Worm (Caenorhabditis elegans) whole organism, L1 larva: ENCODE results near the gene C17H12.2.

Source experiments
- C34B4.2 ChIP-seq: sonication (generic microtip); optimal IDR thresholded peaks from 2 replicates; lab custom pipeline; 2017; ENCODE audit warnings: mild to moderate bottlenecking, missing genetic modification characterization, missing compliant biosample characterization
- F16B12.6 ChIP-seq: fragments of 150-350 bp; optimal IDR thresholded peaks from 2 replicates; lab custom pipeline; 2014; ENCODE audit warnings: missing biosample characterization, missing genetic modification characterization
- Y116A8C.19 ChIP-seq: sonication (generic microtip); optimal IDR thresholded peaks from 2 replicates; lab custom pipeline; 2016; ENCODE audit warnings: missing compliant biosample characterization, missing genetic modification characterization, borderline replicate concordance
- aha-1 ChIP-seq: fragments of 150-350 bp; optimal IDR thresholded peaks from 2 replicates; lab custom pipeline; 2014; ENCODE audit warnings: missing biosample characterization, missing genetic modification characterization
- alr-1 ChIP-seq: fragments of 200-800 bp; sonication (Bioruptor generic); optimal IDR thresholded peaks from 2 replicates; lab custom pipeline; 2018; ENCODE audit warnings: borderline replicate concordance, mild to moderate bottlenecking, missing genetic modification characterization, missing compliant biosample characterization
- aly-2 ChIP-seq: fragments of 150-350 bp; optimal IDR thresholded peaks from 2 replicates; lab custom pipeline; 2014; ENCODE audit warnings: missing biosample characterization, missing genetic modification characterization
- ceh-63 ChIP-seq: fragments of 200-800 bp; sonication (Bioruptor generic); optimal IDR thresholded peaks from 2 replicates; lab custom pipeline; 2018; ENCODE audit warnings: mild to moderate bottlenecking, missing genetic modification characterization, missing compliant biosample characterization
- ceh-90 ChIP-seq: sonication (generic microtip); optimal IDR thresholded peaks from 2 replicates; lab custom pipeline; 2016; ENCODE audit warnings: missing genetic modification characterization, missing compliant biosample characterization
- ces-1 ChIP-seq: fragments of 150-350 bp; optimal IDR thresholded peaks from 2 replicates; lab custom pipeline; 2014; ENCODE audit warnings: missing biosample characterization, missing genetic modification reagents, missing genetic modification characterization
- dpl-1 ChIP-seq, 3 experiments: fragments of 150-350 bp in 2 of 3; sonication (generic microtip) in 1 of 3; optimal IDR thresholded peaks; 2 replicates each; lab custom pipeline; 2014 to 2017; ENCODE audit warnings: missing biosample characterization in 3 of 3, missing genetic modification characterization in 3 of 3, missing genetic modification reagents in 3 of 3
- dsc-1 ChIP-seq: sonication (generic microtip); optimal IDR thresholded peaks from 2 replicates; lab custom pipeline; 2016; ENCODE audit warnings: mild to moderate bottlenecking, missing genetic modification characterization, missing compliant biosample characterization
- efl-1 ChIP-seq, 4 experiments: fragments of 150-350 bp; optimal IDR thresholded peaks in 3 of 4; peaks in 1 of 4; 1 replicate in 1 of 4; 2 replicates in 3 of 4; lab custom pipeline; 2014; ENCODE audit warnings: missing biosample characterization in 2 of 4, missing genetic modification characterization in 2 of 4, missing genetic modification reagents in 2 of 4
- egl-27 ChIP-seq, 2 experiments: fragments of 150-350 bp in 1 of 2; sonication (generic microtip); optimal IDR thresholded peaks; 3 replicates each; lab custom pipeline; 2017 to 2018; ENCODE audit warnings: missing biosample characterization in 2 of 2, missing genetic modification characterization in 2 of 2, missing genetic modification reagents in 2 of 2
- elt-3 ChIP-seq, 6 experiments: fragments of 150-350 bp in 1 of 6; sonication (generic microtip); optimal IDR thresholded peaks; 2 replicates each; lab custom pipeline; 2017 to 2018; ENCODE audit warnings: missing biosample characterization in 6 of 6, missing genetic modification characterization in 6 of 6, inconsistent platforms in 1 of 6
- fkh-4 ChIP-seq: sonication (generic microtip); optimal IDR thresholded peaks from 2 replicates; lab custom pipeline; 2016; ENCODE audit warnings: missing compliant biosample characterization, missing genetic modification characterization, borderline replicate concordance
- fkh-8 ChIP-seq: sonication (generic microtip); optimal IDR thresholded peaks from 2 replicates; lab custom pipeline; 2016; ENCODE audit warnings: mild to moderate bottlenecking, missing genetic modification characterization, missing compliant biosample characterization
- hlh-4 ChIP-seq: sonication (generic microtip); optimal IDR thresholded peaks from 2 replicates; lab custom pipeline; 2016; ENCODE audit warnings: mild to moderate bottlenecking, missing genetic modification characterization, missing compliant biosample characterization
- hpl-2 ChIP-seq: fragments of 150-350 bp; optimal IDR thresholded peaks from 2 replicates; lab custom pipeline; 2014; ENCODE audit warnings: missing biosample characterization, missing genetic modification reagents, missing genetic modification characterization
- irx-1 ChIP-seq: sonication (generic microtip); optimal IDR thresholded peaks from 2 replicates; lab custom pipeline; 2016; ENCODE audit warnings: missing genetic modification characterization, missing compliant biosample characterization
- lin-13 ChIP-seq: fragments of 150-350 bp; optimal IDR thresholded peaks from 2 replicates; lab custom pipeline; 2014; ENCODE audit warnings: missing biosample characterization, missing genetic modification reagents, missing genetic modification characterization
- lin-15B ChIP-seq: fragments of 150-350 bp; sonication (generic microtip); optimal IDR thresholded peaks from 3 replicates; lab custom pipeline; 2014; ENCODE audit warnings: missing biosample characterization, missing genetic modification characterization
- mef-2 ChIP-seq: fragments of 150-350 bp; optimal IDR thresholded peaks from 2 replicates; lab custom pipeline; 2014; ENCODE audit warnings: missing biosample characterization, missing genetic modification characterization
- nhr-11 ChIP-seq: fragments of 150-350 bp; optimal IDR thresholded peaks from 2 replicates; lab custom pipeline; 2014; ENCODE audit warnings: missing biosample characterization, missing genetic modification characterization
- nhr-28 ChIP-seq: fragments of 150-350 bp; optimal IDR thresholded peaks from 2 replicates; lab custom pipeline; 2014; ENCODE audit warnings: missing biosample characterization, missing genetic modification characterization
- nhr-71 ChIP-seq: sonication (generic microtip); optimal IDR thresholded peaks from 2 replicates; lab custom pipeline; 2016; ENCODE audit warnings: mild to moderate bottlenecking, missing genetic modification characterization, moderate library complexity, missing compliant biosample characterization
- nhr-77 ChIP-seq: fragments of 150-350 bp; optimal IDR thresholded peaks from 2 replicates; lab custom pipeline; 2014; ENCODE audit warnings: missing biosample characterization, missing genetic modification characterization
- nhr-90 ChIP-seq: sonication (generic microtip); optimal IDR thresholded peaks from 2 replicates; lab custom pipeline; 2016; ENCODE audit warnings: mild to moderate bottlenecking, missing genetic modification characterization, missing compliant biosample characterization; ENCODE audit not compliant: poor library complexity
- pag-3 ChIP-seq: sonication (generic microtip); optimal IDR thresholded peaks from 2 replicates; lab custom pipeline; 2017; ENCODE audit warnings: missing genetic modification characterization, mild to moderate bottlenecking, missing compliant biosample characterization, antibody characterized with exemption, borderline replicate concordance; ENCODE audit not compliant: insufficient read depth
- pax-3 ChIP-seq: fragments of 200-800 bp; sonication (Bioruptor generic); optimal IDR thresholded peaks from 2 replicates; lab custom pipeline; 2018; ENCODE audit warnings: mild to moderate bottlenecking, missing genetic modification characterization, moderate library complexity, missing compliant biosample characterization
- rnt-1 ChIP-seq: sonication (generic microtip); optimal IDR thresholded peaks from 2 replicates; lab custom pipeline; 2016; ENCODE audit warnings: mild to moderate bottlenecking, missing genetic modification characterization, moderate library complexity, missing compliant biosample characterization
- skn-1 ChIP-seq: fragments of 150-350 bp; optimal IDR thresholded peaks from 2 replicates; lab custom pipeline; 2014; ENCODE audit warnings: missing biosample characterization, missing genetic modification characterization
- snu-23 ChIP-seq: sonication (generic microtip); optimal IDR thresholded peaks from 2 replicates; lab custom pipeline; 2016; ENCODE audit warnings: missing genetic modification characterization, missing compliant biosample characterization
- swsn-7 ChIP-seq: sonication (generic microtip); optimal IDR thresholded peaks from 2 replicates; lab custom pipeline; 2016; ENCODE audit warnings: missing genetic modification characterization, missing compliant biosample characterization
- tbx-2 ChIP-seq: sonication (generic microtip); optimal IDR thresholded peaks from 2 replicates; lab custom pipeline; 2016; ENCODE audit warnings: missing genetic modification characterization, missing compliant biosample characterization
- tlp-1 ChIP-seq: fragments of 150-350 bp; optimal IDR thresholded peaks from 2 replicates; lab custom pipeline; 2014; ENCODE audit warnings: missing biosample characterization, missing genetic modification characterization
- unc-30 ChIP-seq: sonication (generic microtip); optimal IDR thresholded peaks from 2 replicates; lab custom pipeline; 2017; ENCODE audit warnings: missing biosample characterization, missing genetic modification characterization
- unc-62 ChIP-seq: fragments of 150-350 bp; optimal IDR thresholded peaks from 2 replicates; lab custom pipeline; 2014; ENCODE audit warnings: missing biosample characterization, missing genetic modification reagents, missing genetic modification characterization
- unc-98 ChIP-seq: fragments of 200-800 bp; sonication (Bioruptor generic); IDR thresholded peaks from 2 replicates; pipeline ENCODE4 v1.3.6; 2022; ENCODE audit warnings: missing genetic modification characterization, missing compliant biosample characterization
- xbp-1 ChIP-seq: sonication (generic microtip); optimal IDR thresholded peaks from 2 replicates; lab custom pipeline; 2016; ENCODE audit warnings: missing genetic modification characterization, missing compliant biosample characterization
- zip-4 ChIP-seq: fragments of 200-800 bp; sonication (Bioruptor generic); optimal IDR thresholded peaks from 2 replicates; lab custom pipeline; 2018; ENCODE audit warnings: mild to moderate bottlenecking, missing genetic modification characterization, moderate library complexity, missing compliant biosample characterization
- ztf-11 ChIP-seq, 2 experiments: sonication (generic microtip); optimal IDR thresholded peaks; 2 replicates each; lab custom pipeline; 2016 to 2017; ENCODE audit warnings: missing genetic modification characterization in 2 of 2, missing biosample characterization in 1 of 2, missing compliant biosample characterization in 1 of 2
- ztf-4 ChIP-seq: fragments of 150-350 bp; optimal IDR thresholded peaks from 2 replicates; lab custom pipeline; 2014; ENCODE audit warnings: missing biosample characterization, missing genetic modification characterization

The C17H12.2 gene

ce11 chrIV:6785873-6786272, 4.4 kb downstream of the C17H12.2 start (continued):
- TF ChIP-seq egl-27 (tag; optimal IDR thresholded peaks at IDR 0.05; lab: Kevin White, UChicago), result peak in 1 of 2 experiments; percentile 16
- no peak for TF ChIP-seq C34B4.2 (tag; lab: Kevin White, UChicago)
- no peak for TF ChIP-seq unc-30 (tag; lab: Kevin White, UChicago)
- TF ChIP-seq zip-4 (GFP tag; lab: Kevin White, UChicago), result peak; percentile 98
- peak; percentile 14 for TF ChIP-seq ztf-4 (tag; lab: Kevin White, UChicago)
- peak; percentile 90 for TF ChIP-seq dsc-1
- peak; percentile 71 for TF ChIP-seq tbx-2 (tag; lab: Kevin White, UChicago)
- TF ChIP-seq mef-2 (tag; lab: Kevin White, UChicago), result peak; percentile 13
- peak; percentile 67 to 76 for TF ChIP-seq efl-1 (optimal IDR thresholded peaks at IDR 0.05; lab: Kevin White, UChicago)
- TF ChIP-seq efl-1 (GFP tag; optimal IDR thresholded peaks at IDR 0.05 in 1 of 2; lab: Kevin White, UChicago), result peak; percentile 42 to 88
- TF ChIP-seq Y116A8C.19 (tag; lab: Kevin White, UChicago), result no peak
- no peak for TF ChIP-seq hlh-4 (tag; lab: Kevin White, UChicago)
- TF ChIP-seq aha-1 (tag; lab: Kevin White, UChicago), result no peak
- TF ChIP-seq skn-1, result peak; percentile 82
- TF ChIP-seq pax-3, result no peak
- peak; percentile 18 for TF ChIP-seq F16B12.6 (tag; lab: Kevin White, UChicago)
- TF ChIP-seq swsn-7 (tag; lab: Kevin White, UChicago), result peak; percentile 76
- TF ChIP-seq hpl-2 (GFP tag; lab: Kevin White, UChicago), result peak; percentile 50
- TF ChIP-seq snu-23 (GFP tag; lab: Kevin White, UChicago), result peak; percentile 89
- no peak for TF ChIP-seq nhr-28 (tag; lab: Kevin White, UChicago)
- no peak for TF ChIP-seq nhr-11 (tag; lab: Kevin White, UChicago)
- TF ChIP-seq pag-3 (tag; lab: Kevin White, UChicago), result no peak
- no peak for TF ChIP-seq ztf-11 (tag; optimal IDR thresholded peaks at IDR 0.05; lab: Kevin White, UChicago)
- TF ChIP-seq nhr-90, result peak; percentile 38
- no peak for TF ChIP-seq ceh-90 (tag; lab: Kevin White, UChicago)
- TF ChIP-seq unc-62 (GFP tag; lab: Kevin White, UChicago), result no peak
- TF ChIP-seq fkh-4 (tag; lab: Kevin White, UChicago), result peak; percentile 57
- TF ChIP-seq ces-1 (GFP tag; lab: Kevin White, UChicago), result no peak
- TF ChIP-seq lin-13 (GFP tag; lab: Kevin White, UChicago), result peak; percentile 37
- peak; percentile 77 for TF ChIP-seq rnt-1
- no peak for TF ChIP-seq alr-1 (tag; lab: Kevin White, UChicago)
- peak; percentile 37 for TF ChIP-seq irx-1
- peak; percentile 9 for TF ChIP-seq aly-2 (tag; lab: Kevin White, UChicago)
- peak; percentile 88 for TF ChIP-seq nhr-71
- TF ChIP-seq unc-98 (GFP tag; lab: Robert Waterston, UW), result no peak
- TF ChIP-seq xbp-1 (tag; lab: Kevin White, UChicago), result peak; percentile 68
- TF ChIP-seq fkh-8 (tag; lab: Kevin White, UChicago), result peak; percentile 35
- no peak for TF ChIP-seq lin-15B (tag; lab: Kevin White, UChicago)
- peak; percentile 47 to 66 (median 56) for TF ChIP-seq dpl-1 (GFP tag; optimal IDR thresholded peaks at IDR 0.05; lab: Kevin White, UChicago)
- TF ChIP-seq elt-3 (tag; optimal IDR thresholded peaks at IDR 0.05; lab: Kevin White, UChicago), result peak in 1 of 6 experiments; percentile 41
- no peak for TF ChIP-seq ceh-63 (GFP tag; lab: Kevin White, UChicago)
- no peak for TF ChIP-seq tlp-1 (tag; lab: Kevin White, UChicago)
- peak; percentile 52 for TF ChIP-seq nhr-77 (tag; lab: Kevin White, UChicago)
